In genomic region chr3L:17532197-17532596, dm6 we compare ENCODE assay signal across 1 fruit fly cellular context.
TF ChIP-seq lines count a peak whose summit lies in the region.

No protein-coding gene starts in this region.

TF ChIP-seq in whole organism, embryonic, 481 proteins besides CTCF, POLR2A, EP300 and RAD21 (continued from another document and continues in another):
- TF ChIP-seq CG12104 (GFP tag; optimal IDR thresholded peaks at IDR 0.05; lab: Kevin White, UChicago) (peak; percentile 1), Kr (GFP tag; optimal IDR thresholded peaks at IDR 0.05; lab: Kevin White, UChicago) (no peak), CG12942 (GFP tag; optimal IDR thresholded peaks at IDR 0.05; lab: Kevin White, UChicago) (no peak), CG13775 (GFP tag; optimal IDR thresholded peaks at IDR 0.05; lab: Kevin White, UChicago) (no peak), CG2875 (GFP tag; optimal IDR thresholded peaks at IDR 0.05; lab: Kevin White, UChicago) (peak; percentile 27), CG34224 (GFP tag; IDR thresholded peaks at IDR 0.05; lab: Robert Waterston, UW; ENCODE audit: partially characterized antibody) (no peak), crc (GFP tag; optimal IDR thresholded peaks at IDR 0.05; lab: Kevin White, UChicago) (no peak), CG6654 (GFP tag; optimal IDR thresholded peaks at IDR 0.05; lab: Kevin White, UChicago) (no peak), CG4404 (GFP tag; IDR thresholded peaks at IDR 0.05; lab: Robert Waterston, UW) (no peak), CG1603 (tag; optimal IDR thresholded peaks at IDR 0.05; lab: Kevin White, UChicago) (no peak), Meics (GFP tag; optimal IDR thresholded peaks at IDR 0.05; lab: Kevin White, UChicago) (peak; percentile 10), Mad (GFP tag; optimal IDR thresholded peaks at IDR 0.05; lab: Kevin White, UChicago) (no peak), CG10565 (GFP tag; optimal IDR thresholded peaks at IDR 0.05; lab: Kevin White, UChicago) (no peak), maf-S (GFP tag; optimal IDR thresholded peaks at IDR 0.05; lab: Kevin White, UChicago) (peak; percentile 18), klu (GFP tag; IDR thresholded peaks at IDR 0.05; lab: Robert Waterston, UW) (no peak), CG9215 (GFP tag; IDR thresholded peaks at IDR 0.05; lab: Robert Waterston, UW) (no peak), Rfx (GFP tag; IDR thresholded peaks at IDR 0.05; lab: Robert Waterston, UW) (no peak), CG17328 (GFP tag; IDR thresholded peaks at IDR 0.05; lab: Robert Waterston, UW) (peak; percentile 35; the same call in 1 of the 2 replicates), Side (GFP tag; optimal IDR thresholded peaks at IDR 0.05; lab: Kevin White, UChicago) (no peak), CG17912 (GFP tag; optimal IDR thresholded peaks at IDR 0.05; lab: Kevin White, UChicago) (no peak), CG6791 (GFP tag; IDR thresholded peaks at IDR 0.05; lab: Robert Waterston, UW; ENCODE audit: partially characterized antibody) (no peak), lola (GFP tag; optimal IDR thresholded peaks at IDR 0.05; lab: Kevin White, UChicago) (peak in 1 of 3 experiments; percentile 40), Mes4 (GFP tag; optimal IDR thresholded peaks at IDR 0.05; lab: Kevin White, UChicago) (no peak), CG13287 (GFP tag; IDR thresholded peaks at IDR 0.05; lab: Robert Waterston, UW; ENCODE audit: partially characterized antibody) (no peak), lilli (GFP tag; optimal IDR thresholded peaks at IDR 0.05; lab: Kevin White, UChicago) (peak; percentile 52), knrl (GFP tag; IDR thresholded peaks at IDR 0.05; lab: Robert Waterston, UW; ENCODE audit: partially characterized antibody) (no peak), Sry-β (GFP tag; optimal IDR thresholded peaks at IDR 0.05; lab: Kevin White, UChicago) (no peak), seq (GFP tag; IDR thresholded peaks at IDR 0.05; lab: Robert Waterston, UW) (no peak), Scr (GFP tag; IDR thresholded peaks at IDR 0.05; lab: Robert Waterston, UW; ENCODE audit: partially characterized antibody) (no peak), B-H1 (GFP tag; IDR thresholded peaks at IDR 0.05; lab: Robert Waterston, UW) (no peak), H15 (GFP tag; IDR thresholded peaks at IDR 0.05; lab: Robert Waterston, UW) (no peak), gem (tag; optimal IDR thresholded peaks at IDR 0.05; lab: Kevin White, UChicago) (peak; percentile 77), CG7963 (GFP tag; IDR thresholded peaks at IDR 0.05; lab: Robert Waterston, UW; ENCODE audit: partially characterized antibody) (no peak), Camta (GFP tag; optimal IDR thresholded peaks at IDR 0.05; lab: Kevin White, UChicago) (peak; percentile 11), CG4424 (GFP tag; optimal IDR thresholded peaks at IDR 0.05; lab: Kevin White, UChicago) (peak; percentile 24), tna (GFP tag; IDR thresholded peaks at IDR 0.05; lab: Robert Waterston, UW; ENCODE audit: partially characterized antibody) (no peak), fu2 (GFP tag; optimal IDR thresholded peaks at IDR 0.05; lab: Kevin White, UChicago) (no peak), Atf-2 (GFP tag; optimal IDR thresholded peaks at IDR 0.05; lab: Kevin White, UChicago) (no peak), Vsx1 (GFP tag; optimal IDR thresholded peaks at IDR 0.05; lab: Kevin White, UChicago) (no peak), E2f2 (GFP tag; IDR thresholded peaks at IDR 0.05; lab: Robert Waterston, UW) (no peak; the same call in 1 of the 2 replicates), CG32772 (GFP tag; IDR thresholded peaks at IDR 0.05; lab: Robert Waterston, UW) (no peak), bbx (GFP tag; IDR thresholded peaks at IDR 0.05; lab: Robert Waterston, UW; ENCODE audit: partially characterized antibody) (no peak), tap (tag; optimal IDR thresholded peaks at IDR 0.05; lab: Kevin White, UChicago) (no peak), Trl (optimal IDR thresholded peaks at IDR 0.05; lab: Kevin White, UChicago) (no peak), Trl (GFP tag; optimal IDR thresholded peaks at IDR 0.05; lab: Kevin White, UChicago) (peak; percentile 7), cg (GFP tag; optimal IDR thresholded peaks at IDR 0.05; lab: Kevin White, UChicago) (no peak), chn (GFP tag; optimal IDR thresholded peaks at IDR 0.05; lab: Kevin White, UChicago) (no peak), sens (GFP tag; lab: Kevin White, UChicago) (peak; percentile 80), esg (GFP tag; conservative IDR thresholded peaks at IDR 0.05; lab: Robert Waterston, UW) (peak; percentile 25; the same call in 1 of the 2 replicates), CG8924 (tag; optimal IDR thresholded peaks at IDR 0.05; lab: Kevin White, UChicago) (peak; percentile 34), her (GFP tag; optimal IDR thresholded peaks at IDR 0.05; lab: Kevin White, UChicago) (no peak), mld (GFP tag; IDR thresholded peaks at IDR 0.05; lab: Robert Waterston, UW; ENCODE audit: partially characterized antibody) (no peak), Dad (GFP tag; optimal IDR thresholded peaks at IDR 0.05; lab: Kevin White, UChicago) (no peak), CG17568 (GFP tag; optimal IDR thresholded peaks at IDR 0.05; lab: Kevin White, UChicago) (no peak), pros (GFP tag; optimal IDR thresholded peaks at IDR 0.05; lab: Kevin White, UChicago) (no peak), Nf-YA (GFP tag; IDR thresholded peaks at IDR 0.05; lab: Robert Waterston, UW) (0 out of 2 replicates have a peak, but pooled peaks have one; percentile 6), MBD-R2 (GFP tag; IDR thresholded peaks at IDR 0.05; lab: Robert Waterston, UW) (no peak), pho (GFP tag; optimal IDR thresholded peaks at IDR 0.05; lab: Kevin White, UChicago) (peak; percentile 3), nmo (GFP tag; optimal IDR thresholded peaks at IDR 0.05; lab: Kevin White, UChicago) (peak; percentile 49), HmgD (GFP tag; optimal IDR thresholded peaks at IDR 0.05; lab: Kevin White, UChicago) (no peak), Awh (GFP tag; IDR thresholded peaks at IDR 0.05; lab: Robert Waterston, UW) (0 out of 2 replicates have a peak, but pooled peaks have one; percentile 46), CG15011 (GFP tag; optimal IDR thresholded peaks at IDR 0.05; lab: Kevin White, UChicago) (peak; percentile 11), run (tag; optimal IDR thresholded peaks at IDR 0.05; lab: Kevin White, UChicago) (no peak), CG10431 (GFP tag; optimal IDR thresholded peaks at IDR 0.05; lab: Kevin White, UChicago) (no peak), D19B (GFP tag; optimal IDR thresholded peaks at IDR 0.05; lab: Kevin White, UChicago) (no peak), Sox100B (GFP tag; optimal IDR thresholded peaks at IDR 0.05; lab: Kevin White, UChicago) (peak; percentile 28), ara (GFP tag; IDR thresholded peaks at IDR 0.05; lab: Robert Waterston, UW) (no peak), MESR4 (GFP tag; optimal IDR thresholded peaks at IDR 0.05; lab: Kevin White, UChicago) (no peak), CG2120 (GFP tag; optimal IDR thresholded peaks at IDR 0.05; lab: Kevin White, UChicago) (peak; percentile 33), fd102C (GFP tag; optimal IDR thresholded peaks at IDR 0.05; lab: Kevin White, UChicago) (no peak), slp2 (GFP tag; optimal IDR thresholded peaks at IDR 0.05; lab: Kevin White, UChicago) (no peak), Asciz (GFP tag; optimal IDR thresholded peaks at IDR 0.05; lab: Kevin White, UChicago) (peak; percentile 44), CG12391 (tag; optimal IDR thresholded peaks at IDR 0.05; lab: Kevin White, UChicago) (peak; percentile 60), CG11247 (GFP tag; IDR thresholded peaks at IDR 0.05; lab: Robert Waterston, UW) (0 out of 2 replicates have a peak, but pooled peaks have one; percentile 24), vnd (GFP tag; IDR thresholded peaks at IDR 0.05; lab: Robert Waterston, UW; ENCODE audit: partially characterized antibody) (no peak), HLH3B (GFP tag; IDR thresholded peaks at IDR 0.05; lab: Robert Waterston, UW) (0 out of 2 replicates have a peak, but pooled peaks have one; percentile 24), Blimp-1 (GFP tag; optimal IDR thresholded peaks at IDR 0.05; lab: Kevin White, UChicago) (peak; percentile 83), Drgx (GFP tag; IDR thresholded peaks at IDR 0.05; lab: Robert Waterston, UW) (no peak), ERR (GFP tag; optimal IDR thresholded peaks at IDR 0.05; lab: Kevin White, UChicago) (no peak), chinmo (GFP tag; IDR thresholded peaks at IDR 0.05; lab: Robert Waterston, UW; ENCODE audit: partially characterized antibody) (no peak), CG7839 (tag; optimal IDR thresholded peaks at IDR 0.05; lab: Kevin White, UChicago) (peak; percentile 37), peb (GFP tag; IDR thresholded peaks at IDR 0.05; lab: Robert Waterston, UW) (no peak), CG18599 (GFP tag; optimal IDR thresholded peaks at IDR 0.05; lab: Kevin White, UChicago) (peak; percentile 3), CG10209 (GFP tag; optimal IDR thresholded peaks at IDR 0.05; lab: Kevin White, UChicago) (peak; percentile 10), prd (optimal IDR thresholded peaks at IDR 0.05; lab: Kevin White, UChicago) (no peak), prd (GFP tag; IDR thresholded peaks at IDR 0.05; lab: Robert Waterston, UW) (no peak), Aef1 (GFP tag; IDR thresholded peaks at IDR 0.05; lab: Robert Waterston, UW) (no peak), CG9609 (GFP tag; optimal IDR thresholded peaks at IDR 0.05; lab: Kevin White, UChicago) (no peak), CG17802 (tag; optimal IDR thresholded peaks at IDR 0.05; lab: Kevin White, UChicago) (no peak), eve (GFP tag; optimal IDR thresholded peaks at IDR 0.05; lab: Kevin White, UChicago) (peak in 1 of 2 experiments; percentile 19), Lhr (GFP tag; optimal IDR thresholded peaks at IDR 0.05; lab: Kevin White, UChicago) (no peak), shn (GFP tag; optimal IDR thresholded peaks at IDR 0.05; lab: Kevin White, UChicago) (no peak), CG6175 (GFP tag; IDR thresholded peaks at IDR 0.05; lab: Robert Waterston, UW) (no peak), twi (tag; optimal IDR thresholded peaks at IDR 0.05; lab: Kevin White, UChicago) (no peak), CkIIα-i1 (GFP tag; IDR thresholded peaks at IDR 0.05; lab: Robert Waterston, UW) (no peak), croc (GFP tag; conservative IDR thresholded peaks at IDR 0.05; lab: Robert Waterston, UW) (no peak), slbo (GFP tag; IDR thresholded peaks at IDR 0.05; lab: Robert Waterston, UW) (peak; percentile 54), wek (GFP tag; optimal IDR thresholded peaks at IDR 0.05; lab: Kevin White, UChicago) (no peak), Tbp (GFP tag; optimal IDR thresholded peaks at IDR 0.05; lab: Kevin White, UChicago) (no peak), CG3407 (GFP tag; optimal IDR thresholded peaks at IDR 0.05; lab: Kevin White, UChicago) (no peak), br (optimal IDR thresholded peaks at IDR 0.05; lab: Kevin White, UChicago) (no peak), zen (tag; optimal IDR thresholded peaks at IDR 0.05; lab: Kevin White, UChicago) (no peak), Dek (tag; optimal IDR thresholded peaks at IDR 0.05; lab: Kevin White, UChicago) (no peak), stc (GFP tag; IDR thresholded peaks at IDR 0.05; lab: Robert Waterston, UW) (no peak), cas (GFP tag; IDR thresholded peaks at IDR 0.05; lab: Robert Waterston, UW) (no peak), jigr1 (GFP tag; IDR thresholded peaks at IDR 0.05; lab: Robert Waterston, UW) (no peak), CG12769 (tag; optimal IDR thresholded peaks at IDR 0.05; lab: Kevin White, UChicago) (no peak), CG8388 (GFP tag; optimal IDR thresholded peaks at IDR 0.05; lab: Kevin White, UChicago) (peak; percentile 54), ttk (GFP tag; IDR thresholded peaks at IDR 0.05; lab: Robert Waterston, UW) (no peak), CG6683 (GFP tag; optimal IDR thresholded peaks at IDR 0.05; lab: Kevin White, UChicago) (no peak), fd3F (GFP tag; optimal IDR thresholded peaks at IDR 0.05; lab: Kevin White, UChicago) (peak; percentile 4), Spps (tag; optimal IDR thresholded peaks at IDR 0.05; lab: Kevin White, UChicago) (no peak), pnt (GFP tag; optimal IDR thresholded peaks at IDR 0.05; lab: Kevin White, UChicago) (no peak), nom (GFP tag; optimal IDR thresholded peaks at IDR 0.05; lab: Kevin White, UChicago) (no peak), gro (GFP tag; optimal IDR thresholded peaks at IDR 0.05; lab: Kevin White, UChicago) (no peak), CG8281 (tag; optimal IDR thresholded peaks at IDR 0.05; lab: Kevin White, UChicago) (no peak), CG10366 (GFP tag; IDR thresholded peaks at IDR 0.05; lab: Robert Waterston, UW) (no peak), pzg (GFP tag; optimal IDR thresholded peaks at IDR 0.05; lab: Kevin White, UChicago) (no peak), odd (GFP tag; optimal IDR thresholded peaks at IDR 0.05; lab: Kevin White, UChicago) (no peak), CG31224 (GFP tag; IDR thresholded peaks at IDR 0.05; lab: Robert Waterston, UW) (no peak), CrebB (tag; optimal IDR thresholded peaks at IDR 0.05; lab: Kevin White, UChicago) (no peak), gsb-n (tag; optimal IDR thresholded peaks at IDR 0.05; lab: Kevin White, UChicago) (peak; percentile 55), Nf-YC (tag; optimal IDR thresholded peaks at IDR 0.05; lab: Kevin White, UChicago) (no peak), Antp (GFP tag; optimal IDR thresholded peaks at IDR 0.05; lab: Kevin White, UChicago) (no peak), ap (GFP tag; IDR thresholded peaks at IDR 0.05; lab: Robert Waterston, UW) (no peak), hkb (optimal IDR thresholded peaks at IDR 0.05; lab: Kevin White, UChicago) (no peak), hkb (GFP tag; IDR thresholded peaks at IDR 0.05; lab: Robert Waterston, UW) (peak; percentile 42; the same call in 1 of the 2 replicates), CG6813 (GFP tag; optimal IDR thresholded peaks at IDR 0.05; lab: Kevin White, UChicago) (no peak), CG6765 (GFP tag; optimal IDR thresholded peaks at IDR 0.05; lab: Kevin White, UChicago) (no peak), bsh (GFP tag; optimal IDR thresholded peaks at IDR 0.05; lab: Kevin White, UChicago) (peak in 1 of 2 experiments; percentile 73), corto (GFP tag; optimal IDR thresholded peaks at IDR 0.05; lab: Kevin White, UChicago) (no peak), CG1233 (GFP tag; optimal IDR thresholded peaks at IDR 0.05; lab: Kevin White, UChicago) (peak; percentile 0), CG10959 (GFP tag; IDR thresholded peaks at IDR 0.05; lab: Robert Waterston, UW) (no peak), CG2678 (tag; optimal IDR thresholded peaks at IDR 0.05; lab: Kevin White, UChicago) (peak; percentile 69), Hmr (GFP tag; optimal IDR thresholded peaks at IDR 0.05; lab: Kevin White, UChicago) (peak; percentile 23), CG12155 (GFP tag; optimal IDR thresholded peaks at IDR 0.05; lab: Kevin White, UChicago) (no peak)
